Fruit fly (Drosophila melanogaster) whole organism, pupa: Measurements from ENCODE around the gene CG33339.

Source experiments
- CG12605 ChIP-seq: fragments of 200-800 bp; sonication (Bioruptor generic); IDR thresholded peaks from 2 replicates; pipeline ENCODE4 v1.3.6; 2022; ENCODE audit warnings: missing biosample characterization, missing genetic modification characterization
- CG15710 ChIP-seq: fragments of 200-800 bp; sonication (Bioruptor generic); optimal IDR thresholded peaks from 2 replicates; lab custom pipeline; 2018; ENCODE audit warnings: missing biosample characterization, mild to moderate bottlenecking, missing genetic modification characterization, moderate library complexity
- CG17806 ChIP-seq: fragments of 200-800 bp; sonication (Bioruptor generic); optimal IDR thresholded peaks from 2 replicates; lab custom pipeline; 2018; ENCODE audit warnings: missing biosample characterization, mild to moderate bottlenecking, missing genetic modification characterization, moderate library complexity
- CG32121 ChIP-seq: fragments of 200-800 bp; sonication (Bioruptor generic); IDR thresholded peaks from 2 replicates; pipeline ENCODE4 v1.3.6; 2022; ENCODE audit warnings: missing biosample characterization, missing genetic modification characterization
- CG34367 ChIP-seq: fragments of 200-800 bp; sonication (Bioruptor generic); optimal IDR thresholded peaks from 2 replicates; lab custom pipeline; 2018; ENCODE audit warnings: missing biosample characterization, mild to moderate bottlenecking, missing genetic modification characterization
- CG4496 ChIP-seq: fragments of 200-800 bp; sonication (Bioruptor generic); IDR thresholded peaks from 3 replicates; pipeline ENCODE4 v1.3.6; 2022; ENCODE audit warnings: missing biosample characterization, missing genetic modification characterization
- CG8159 ChIP-seq: fragments of 200-800 bp; sonication (Bioruptor generic); optimal IDR thresholded peaks from 3 replicates; lab custom pipeline; 2018; ENCODE audit warnings: missing biosample characterization, mild to moderate bottlenecking, missing genetic modification characterization, moderate library complexity
- CG9948 ChIP-seq: fragments of 200-800 bp; sonication (Bioruptor generic); optimal IDR thresholded peaks from 2 replicates; lab custom pipeline; 2018; ENCODE audit warnings: missing biosample characterization, mild to moderate bottlenecking, missing genetic modification characterization, moderate library complexity
- D1 ChIP-seq: fragments of 200-800 bp; sonication (Bioruptor generic); optimal IDR thresholded peaks from 2 replicates; lab custom pipeline; 2018; ENCODE audit warnings: missing biosample characterization, mild to moderate bottlenecking, missing genetic modification characterization, moderate library complexity
- EcR ChIP-seq: fragments of 200-800 bp; sonication (Bioruptor generic); optimal IDR thresholded peaks from 3 replicates; lab custom pipeline; 2019; ENCODE audit warnings: missing biosample characterization, missing genetic modification characterization, mild to moderate bottlenecking, moderate library complexity, missing genetic modification reagents
- Ets98B ChIP-seq: fragments of 200-800 bp; sonication (Bioruptor generic); IDR thresholded peaks from 2 replicates; pipeline ENCODE4 v1.3.6; 2022; ENCODE audit warnings: missing biosample characterization, missing genetic modification characterization
- Snoo ChIP-seq: fragments of 200-800 bp; sonication (Bioruptor generic); optimal IDR thresholded peaks from 3 replicates; lab custom pipeline; 2017; ENCODE audit warnings: missing biosample characterization, mild to moderate bottlenecking, missing genetic modification characterization, inconsistent platforms
- fd96Ca ChIP-seq: fragments of 200-800 bp; sonication (Bioruptor generic); IDR thresholded peaks from 3 replicates; pipeline ENCODE4 v1.3.6; 2022; ENCODE audit warnings: missing biosample characterization, missing genetic modification characterization
- gl ChIP-seq: fragments of 200-800 bp; sonication (Bioruptor generic); optimal IDR thresholded peaks from 2 replicates; lab custom pipeline; 2018; ENCODE audit warnings: missing biosample characterization, mild to moderate bottlenecking, missing genetic modification characterization
- rn ChIP-seq: fragments of 200-800 bp; sonication (Bioruptor generic); IDR thresholded peaks from 2 replicates; pipeline ENCODE4 v1.3.6; 2022; ENCODE audit warnings: missing biosample characterization, missing genetic modification characterization

The CG33339 gene

DNA sequence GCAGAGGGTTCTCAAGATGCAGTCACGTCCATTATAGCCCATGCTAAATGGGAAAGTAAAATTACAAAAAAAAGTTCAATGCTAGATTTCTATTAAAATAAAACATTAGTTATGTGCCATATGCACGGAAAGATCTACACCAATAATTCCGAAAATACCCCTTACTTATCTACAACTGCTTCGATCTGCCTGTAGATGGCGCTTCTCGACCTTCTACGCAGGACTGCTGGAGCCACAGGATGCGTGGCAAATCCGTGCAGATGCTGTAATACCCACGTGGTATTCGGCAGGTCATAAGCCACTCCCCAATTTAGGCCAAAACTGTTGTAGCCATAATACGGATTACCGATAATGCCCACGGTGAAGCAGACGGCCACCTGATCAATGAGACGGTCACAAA lies 24.8 kb downstream of the CG33339 start:
- no peak for TF ChIP-seq CG8159
- no peak for TF ChIP-seq Snoo (tag; lab: Kevin White, UChicago)
- TF ChIP-seq Ets98B (GFP tag; lab: Robert Waterston, UW): no peak
- TF ChIP-seq gl (tag; lab: Kevin White, UChicago): no peak
- TF ChIP-seq CG32121: no peak
- no peak for TF ChIP-seq fd96Ca (GFP tag; lab: Robert Waterston, UW)
- no peak for TF ChIP-seq CG4496 (GFP tag; lab: Robert Waterston, UW)
- TF ChIP-seq CG34367 (tag; lab: Kevin White, UChicago): no peak
- TF ChIP-seq rn (GFP tag; lab: Robert Waterston, UW): no peak
- TF ChIP-seq EcR (GFP tag; lab: Kevin White, UChicago): no peak

- TF ChIP-seq CG15710 (tag; lab: Kevin White, UChicago) (no peak), gl (tag; lab: Kevin White, UChicago) (no peak), CG17806 (no peak), D1 (tag; lab: Kevin White, UChicago) (no peak), Ets98B (GFP tag; lab: Robert Waterston, UW) (no peak)
Measured at dm6 chr3R:24390239-24390638, 28.6 kb downstream of the CG33339 start, which contains the start of the genes CG5768 and CG13615. Gene CG5768, minus strand, starts transcription at chr3R:24390339. Gene CG13615, plus strand, starts transcription at chr3R:24390518.

dm6 chr3R:24392207-24392939 lies 30.7 kb downstream of the CG33339 start, which contains the start of gene CG13616:
Gene CG13616, plus strand, starts transcription at chr3R:24392889.
- no peak for TF ChIP-seq CG9948 (tag; lab: Kevin White, UChicago)
- no peak for TF ChIP-seq CG12605
- no peak for TF ChIP-seq Snoo (tag; lab: Kevin White, UChicago)
